Worm (Caenorhabditis elegans): Measurements from ENCODE around the gene Y32G9B.1.

Gene Y32G9B.1

DNA sequence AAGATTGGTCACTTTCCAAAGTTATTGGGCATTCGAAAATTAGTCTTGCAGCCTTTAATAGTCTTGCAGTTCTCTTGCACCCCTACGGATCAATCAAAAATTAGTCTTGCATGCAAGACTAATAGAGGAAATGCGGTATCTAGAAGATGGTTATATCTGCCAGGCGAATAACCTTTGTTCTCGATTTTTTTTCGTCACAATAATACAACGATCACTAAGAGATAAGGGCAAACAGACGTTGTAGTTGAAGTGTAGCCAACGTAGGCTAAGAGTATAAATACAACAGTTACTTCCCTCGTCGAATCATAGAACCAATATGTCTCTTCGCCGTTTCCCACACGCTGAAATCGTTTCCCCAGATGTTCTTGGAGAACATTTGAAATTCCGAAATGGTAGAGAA lies 11.9 kb upstream of the Y32G9B.1 start, which contains the start of gene T10B5.8:
Gene T10B5.8, plus strand, starts transcription at position 301 of the 400 bp plus-strand sequence.
- TF ChIP-seq nhr-28 (tag; optimal IDR thresholded peaks at IDR 0.05) (peak; percentile 66), daf-8 (GFP tag; IDR thresholded peaks at IDR 0.05) (no peak), aha-1 (tag) (peak; percentile 3), nhr-10 (tag; optimal IDR thresholded peaks at IDR 0.05) (no peak), mep-1 (tag; optimal IDR thresholded peaks at IDR 0.05) (no peak), daf-19 (GFP tag; conservative IDR thresholded peaks at IDR 0.05) (no peak), lsy-2 (tag; optimal IDR thresholded peaks at IDR 0.05) (no peak), daf-16 (GFP tag; optimal IDR thresholded peaks at IDR 0.05) (no peak), daf-16 (tag; optimal IDR thresholded peaks at IDR 0.05) (no peak), nhr-41 (GFP tag; IDR thresholded peaks at IDR 0.05) (no peak), sdz-12 (GFP tag; optimal IDR thresholded peaks at IDR 0.05) (no peak), F26F4.8 (GFP tag; conservative IDR thresholded peaks at IDR 0.05) (no peak)

DNA sequence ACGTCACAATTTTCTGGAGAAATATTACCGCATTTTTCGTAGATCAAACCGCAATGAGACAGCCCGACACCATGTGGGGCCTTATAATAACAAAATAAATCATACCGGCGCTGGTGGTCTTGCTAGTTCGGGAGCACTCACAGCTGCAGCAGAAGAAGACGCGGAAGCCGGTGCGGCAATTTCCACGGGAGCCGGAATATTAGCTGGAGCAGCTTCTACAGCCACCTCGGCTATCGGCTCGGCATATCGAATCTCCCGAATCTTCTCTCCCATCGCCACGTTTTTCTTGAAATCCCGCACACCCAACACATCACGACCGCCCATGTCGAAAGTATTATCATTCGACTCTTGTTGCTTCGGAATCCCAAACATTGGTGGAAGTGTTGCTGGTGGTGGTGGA lies 5.3 kb downstream of the Y32G9B.1 start:
- TF ChIP-seq cey-2 (tag; optimal IDR thresholded peaks at IDR 0.05; ENCODE audit: borderline replicate concordance, insufficient read depth) (no peak), php-3 (GFP tag; IDR thresholded peaks at IDR 0.05) (no peak), lin-38 (GFP tag; IDR thresholded peaks at IDR 0.05) (no peak), unc-130 (GFP tag; optimal IDR thresholded peaks at IDR 0.05) (no peak), ama-1 (optimal IDR thresholded peaks at IDR 0.05) (no peak), ZK337.2 (GFP tag; IDR thresholded peaks at IDR 0.05) (0 out of 2 replicates have a peak, but pooled peaks have one; percentile 14), hmg-1.1 (GFP tag; IDR thresholded peaks at IDR 0.05) (no peak), hif-1 (tag; optimal IDR thresholded peaks at IDR 0.05) (no peak), nhr-10 (tag; optimal IDR thresholded peaks at IDR 0.05) (no peak), set-16 (GFP tag; IDR thresholded peaks at IDR 0.05) (peak; percentile 58; the same call in 1 of the 2 replicates), lin-13 (GFP tag; optimal IDR thresholded peaks at IDR 0.05) (no peak), nhr-42 (GFP tag; IDR thresholded peaks at IDR 0.05) (no peak), egl-43 (GFP tag; IDR thresholded peaks at IDR 0.05) (no peak)

DNA sequence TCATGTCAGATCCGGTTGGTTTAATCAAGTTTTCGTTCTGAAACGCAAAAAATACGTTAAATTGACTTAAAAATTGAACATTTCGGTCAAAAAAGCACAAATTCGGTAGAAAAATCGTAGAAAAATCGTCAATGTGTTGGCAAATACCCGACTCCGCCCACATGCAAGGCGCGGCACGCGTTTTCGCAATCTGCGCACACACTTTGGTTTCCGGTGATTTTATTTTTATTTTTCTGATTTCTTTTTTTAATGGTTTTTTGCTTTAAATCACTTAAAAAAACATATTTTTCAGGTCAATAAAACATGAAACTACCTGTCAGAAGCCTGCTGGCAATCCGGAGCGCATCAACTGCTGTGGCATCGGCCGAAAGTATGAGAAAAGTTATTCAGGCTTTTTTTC lies 8.6 kb downstream of the Y32G9B.1 start, which contains the start of the genes gly-7 and mrpl-39:
Gene gly-7, minus strand, starts transcription at position 37 of the 400 bp plus-strand sequence.
Gene mrpl-39, plus strand, starts transcription at position 293 of the 400 bp plus-strand sequence.
- TF ChIP-seq hif-1 (tag; optimal IDR thresholded peaks at IDR 0.05) (peak in 1 of 2 experiments; percentile 9), nhr-76 (tag; optimal IDR thresholded peaks at IDR 0.05) (no peak), D1046.2 (GFP tag; IDR thresholded peaks at IDR 0.05) (no peak), Y105C5A.15 (GFP tag; IDR thresholded peaks at IDR 0.05) (no peak), Y75B8A.6 (GFP tag; IDR thresholded peaks at IDR 0.05) (no peak), php-3 (GFP tag; IDR thresholded peaks at IDR 0.05) (no peak), lin-13 (GFP tag; optimal IDR thresholded peaks at IDR 0.05) (no peak), dpl-1 (GFP tag; optimal IDR thresholded peaks at IDR 0.05) (peak; percentile 45), ZK337.2 (GFP tag; IDR thresholded peaks at IDR 0.05) (no peak), fkh-10 (GFP tag; optimal IDR thresholded peaks at IDR 0.05) (no peak), lin-1 (GFP tag; IDR thresholded peaks at IDR 0.05) (peak; percentile 97), zag-1 (tag; optimal IDR thresholded peaks at IDR 0.05) (no peak), daf-19 (GFP tag; conservative IDR thresholded peaks at IDR 0.05) (no peak), lsy-2 (tag; optimal IDR thresholded peaks at IDR 0.05) (peak in 1 of 2 experiments; percentile 50), nhr-237 (tag; optimal IDR thresholded peaks at IDR 0.05) (no peak), mep-1 (tag; optimal IDR thresholded peaks at IDR 0.05) (peak; percentile 11), lin-38 (GFP tag; IDR thresholded peaks at IDR 0.05) (peak; percentile 38; the same call in 1 of the 2 replicates), nhr-77 (tag; optimal IDR thresholded peaks at IDR 0.05) (no peak), mes-2 (tag; optimal IDR thresholded peaks at IDR 0.05; ENCODE audit: poor library complexity, severe bottlenecking) (peak; percentile 76), daf-8 (GFP tag; IDR thresholded peaks at IDR 0.05) (no peak), daf-16 (GFP tag; optimal IDR thresholded peaks at IDR 0.05) (no peak), daf-16 (tag; optimal IDR thresholded peaks at IDR 0.05) (peak; percentile 26), nhr-48 (tag; optimal IDR thresholded peaks at IDR 0.05) (no peak), nhr-42 (GFP tag; IDR thresholded peaks at IDR 0.05) (no peak)

Measured in whole organism, L4 larva.